Fruit fly (Drosophila melanogaster): ENCODE measurements around the gene CG6356.

The CG6356 gene

DNA sequence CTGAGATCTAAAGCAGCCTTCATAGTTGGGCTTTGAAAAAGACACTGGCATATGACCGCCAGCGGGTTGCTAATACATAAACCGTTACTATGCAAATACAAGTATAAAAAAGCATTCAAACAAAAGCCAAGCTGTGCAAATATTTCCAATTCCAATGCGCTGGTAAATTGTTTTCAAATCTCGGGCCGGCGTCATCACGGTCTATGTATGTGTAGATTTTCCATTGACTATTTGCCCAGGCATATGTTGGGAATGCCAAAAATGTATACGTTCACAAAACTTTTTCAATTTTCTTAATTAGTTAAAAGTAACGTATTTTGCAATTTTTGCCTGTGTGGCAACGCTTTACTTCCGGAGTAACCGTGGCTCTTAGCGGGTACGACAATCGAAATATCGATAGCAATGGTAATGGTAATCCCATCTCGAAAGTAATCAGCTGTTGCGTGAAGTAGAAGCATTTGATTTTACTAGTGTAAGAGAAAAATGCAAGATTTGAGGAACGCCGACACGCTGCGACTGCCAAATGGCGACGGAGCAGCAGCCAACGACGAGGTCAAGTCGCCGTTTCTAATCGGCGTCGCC lies 6.1 kb downstream of the CG6356 start, which contains the start of the genes CG34290 and Uck:
Gene CG34290 (minus strand): TSS at position 51 of the 582 bp plus-strand sequence.
Gene Uck (plus strand): TSS at position 405 of the 582 bp plus-strand sequence.
- TF ChIP-seq Blimp-1 (GFP tag; optimal IDR thresholded peaks at IDR 0.05) (peak; percentile 41), CG6276 (GFP tag; optimal IDR thresholded peaks at IDR 0.05) (no peak), ss (GFP tag; optimal IDR thresholded peaks at IDR 0.05) (peak in 1 of 2 experiments; percentile 73), Ets21C (GFP tag; optimal IDR thresholded peaks at IDR 0.05) (no peak), Eip75B (GFP tag; optimal IDR thresholded peaks at IDR 0.05) (peak; percentile 50), vri (GFP tag; optimal IDR thresholded peaks at IDR 0.05) (peak; percentile 54), achi (GFP tag; optimal IDR thresholded peaks at IDR 0.05) (peak; percentile 14), cyc (GFP tag; optimal IDR thresholded peaks at IDR 0.05) (peak; percentile 60), CG3032 (tag; optimal IDR thresholded peaks at IDR 0.05) (peak; percentile 39), topi (GFP tag; optimal IDR thresholded peaks at IDR 0.05) (peak; percentile 62), CG32006 (GFP tag; optimal IDR thresholded peaks at IDR 0.05) (no peak), fd85E (GFP tag; optimal IDR thresholded peaks at IDR 0.05) (no peak), pdm3 (GFP tag; optimal IDR thresholded peaks at IDR 0.05) (no peak), OdsH (GFP tag; optimal IDR thresholded peaks at IDR 0.05) (peak; percentile 53), CG15336 (GFP tag; IDR thresholded peaks at IDR 0.05) (no peak), CG6163 (GFP tag; IDR thresholded peaks at IDR 0.05) (peak; percentile 75), CG9139 (GFP tag; optimal IDR thresholded peaks at IDR 0.05) (peak; percentile 61), salr (GFP tag; optimal IDR thresholded peaks at IDR 0.05) (peak in 1 of 2 experiments; percentile 74), eg (GFP tag; IDR thresholded peaks at IDR 0.05) (peak; percentile 56), Sox15 (GFP tag; optimal IDR thresholded peaks at IDR 0.05) (no peak), Smox (GFP tag; optimal IDR thresholded peaks at IDR 0.05) (no peak), CG6792 (GFP tag; optimal IDR thresholded peaks at IDR 0.05) (peak; percentile 48), CG16779 (tag; optimal IDR thresholded peaks at IDR 0.05) (no peak), Ets96B (tag; optimal IDR thresholded peaks at IDR 0.05) (peak; percentile 28), CG8319 (GFP tag; optimal IDR thresholded peaks at IDR 0.05) (no peak), fkh (GFP tag; optimal IDR thresholded peaks at IDR 0.05) (peak; percentile 79), Hr4 (GFP tag; optimal IDR thresholded peaks at IDR 0.05) (peak; percentile 14), CG10669 (GFP tag; optimal IDR thresholded peaks at IDR 0.05) (peak; percentile 52), Gug (GFP tag; IDR thresholded peaks at IDR 0.05) (no peak), fd59A (GFP tag; optimal IDR thresholded peaks at IDR 0.05) (peak; percentile 27), CG6854 (GFP tag; optimal IDR thresholded peaks at IDR 0.05) (peak; percentile 53), CG6808 (GFP tag; optimal IDR thresholded peaks at IDR 0.05) (peak; percentile 51), Lpt (GFP tag; optimal IDR thresholded peaks at IDR 0.05) (no peak), Hr38 (GFP tag; optimal IDR thresholded peaks at IDR 0.05) (no peak), esn (GFP tag; optimal IDR thresholded peaks at IDR 0.05) (peak; percentile 74), CG11762 (GFP tag; optimal IDR thresholded peaks at IDR 0.05; ENCODE audit: insufficient read depth) (peak; percentile 18), Eip78C (GFP tag) (peak; percentile 76), Eip93F (GFP tag; optimal IDR thresholded peaks at IDR 0.05) (no peak), acj6 (GFP tag; optimal IDR thresholded peaks at IDR 0.05) (peak; percentile 46), CG34406 (GFP tag; optimal IDR thresholded peaks at IDR 0.05) (peak; percentile 35), CG11294 (GFP tag; IDR thresholded peaks at IDR 0.05) (no peak), CG8119 (GFP tag; IDR thresholded peaks at IDR 0.05) (no peak), net (GFP tag; optimal IDR thresholded peaks at IDR 0.05) (peak; percentile 41), CG11902 (GFP tag; optimal IDR thresholded peaks at IDR 0.05) (peak; percentile 6), CG10631 (GFP tag; optimal IDR thresholded peaks at IDR 0.05) (peak; percentile 6), dsx (GFP tag; optimal IDR thresholded peaks at IDR 0.05; ENCODE audit: poor library complexity, severe bottlenecking) (peak; percentile 34), Sox102F (GFP tag; optimal IDR thresholded peaks at IDR 0.05) (peak; percentile 47), CG7368 (GFP tag; optimal IDR thresholded peaks at IDR 0.05) (peak; percentile 40), svp (GFP tag) (peak; percentile 75), dac (GFP tag; optimal IDR thresholded peaks at IDR 0.05) (no peak), spab (GFP tag; optimal IDR thresholded peaks at IDR 0.05) (peak; percentile 33)
